Worm (Caenorhabditis elegans) whole organism, L4 larva: ENCODE measurements around the gene sru-22.

Source experiments
- F37D6.2 ChIP-seq: sonication (generic microtip); optimal IDR thresholded peaks from 2 replicates; lab custom pipeline; 2016; ENCODE audit warnings: mild to moderate bottlenecking, missing genetic modification characterization, missing compliant biosample characterization
- F44E2.7 ChIP-seq: fragments of 200-800 bp; sonication (Bioruptor generic); IDR thresholded peaks from 2 replicates; pipeline ENCODE4 v2.1.2; 2022; ENCODE audit warnings: missing genetic modification characterization, missing compliant biosample characterization
- F49E8.2 ChIP-seq: sonication (generic microtip); optimal IDR thresholded peaks from 2 replicates; lab custom pipeline; 2016; ENCODE audit warnings: missing compliant biosample characterization, mild to moderate bottlenecking, missing genetic modification characterization, borderline replicate concordance
- R02D3.7 ChIP-seq: fragments of 150-350 bp; sonication (generic microtip); optimal IDR thresholded peaks from 3 replicates; lab custom pipeline; 2014; ENCODE audit warnings: missing biosample characterization, missing genetic modification characterization
- Y105C5A.15 ChIP-seq: fragments of 200-800 bp; sonication (Bioruptor generic); IDR thresholded peaks from 2 replicates; pipeline ENCODE4 v1.3.6; 2022; ENCODE audit warnings: missing genetic modification characterization, missing compliant biosample characterization
- ZK337.2 ChIP-seq: fragments of 200-800 bp; sonication (Bioruptor generic); IDR thresholded peaks from 2 replicates; pipeline ENCODE4 v1.3.6; 2022; ENCODE audit warnings: missing genetic modification reagents, missing genetic modification characterization, missing compliant biosample characterization
- ZK546.5 ChIP-seq, 2 experiments: sonication (generic microtip); optimal IDR thresholded peaks; 2 replicates each; lab custom pipeline; 2017; ENCODE audit warnings: missing biosample characterization in 2 of 2, missing genetic modification characterization in 2 of 2
- aha-1 ChIP-seq: fragments of 150-350 bp; peaks from one replicate; lab custom pipeline; 2014; ENCODE audit warnings: missing biosample characterization, missing genetic modification characterization
- ama-1 ChIP-seq: fragments of 150-350 bp; optimal IDR thresholded peaks from 2 replicates; lab custom pipeline; 2014; ENCODE audit warnings: inconsistent platforms, mixed read lengths
- arid-1 ChIP-seq: fragments of 200-800 bp; sonication (Bioruptor generic); conservative IDR thresholded peaks from 2 replicates; pipeline ENCODE4 v1.3.6; 2022; ENCODE audit warnings: missing genetic modification reagents, missing genetic modification characterization, missing compliant biosample characterization
- attf-4 ChIP-seq: sonication (generic microtip); optimal IDR thresholded peaks from 3 replicates; lab custom pipeline; 2017; ENCODE audit warnings: missing biosample characterization, missing genetic modification characterization
- ceh-82 ChIP-seq: sonication (generic microtip); optimal IDR thresholded peaks from 2 replicates; lab custom pipeline; 2017; ENCODE audit warnings: missing biosample characterization, missing genetic modification characterization
- ctbp-1 ChIP-seq: fragments of 200-800 bp; sonication (Bioruptor generic); IDR thresholded peaks from 2 replicates; pipeline ENCODE4 v1.3.6; 2022; ENCODE audit warnings: missing genetic modification reagents, missing genetic modification characterization, missing compliant biosample characterization
- daf-16 ChIP-seq, 3 experiments: sonication (generic microtip); optimal IDR thresholded peaks; 2 replicates each; lab custom pipeline; 2016 to 2017; ENCODE audit warnings: missing genetic modification characterization in 3 of 3, missing genetic modification reagents in 3 of 3, mild to moderate bottlenecking in 2 of 3, missing compliant biosample characterization in 2 of 3, missing biosample characterization in 1 of 3, moderate library complexity in 1 of 3
- daf-19 ChIP-seq: fragments of 200-800 bp; sonication (Bioruptor generic); conservative IDR thresholded peaks from 2 replicates; pipeline ENCODE4 v1.3.6; 2022; ENCODE audit warnings: missing genetic modification characterization, missing compliant biosample characterization
- daf-8 ChIP-seq: fragments of 200-800 bp; sonication (Bioruptor generic); IDR thresholded peaks from 2 replicates; pipeline ENCODE4 v1.3.6; 2022; ENCODE audit warnings: missing genetic modification characterization, missing compliant biosample characterization
- dmd-8 ChIP-seq: fragments of 200-800 bp; sonication (Bioruptor generic); IDR thresholded peaks from 2 replicates; pipeline ENCODE4 v1.3.6; 2022; ENCODE audit warnings: missing genetic modification characterization, missing compliant biosample characterization
- dpl-1 ChIP-seq: fragments of 150-350 bp; optimal IDR thresholded peaks from 2 replicates; lab custom pipeline; 2014; ENCODE audit warnings: missing biosample characterization, missing genetic modification reagents, missing genetic modification characterization
- dve-1 ChIP-seq: sonication (generic microtip); optimal IDR thresholded peaks from 2 replicates; lab custom pipeline; 2017; ENCODE audit warnings: antibody characterized with exemption, mild to moderate bottlenecking, missing genetic modification characterization, missing compliant biosample characterization; ENCODE audit not compliant: insufficient read depth
- egl-43 ChIP-seq: fragments of 200-800 bp; sonication (Bioruptor generic); IDR thresholded peaks from 2 replicates; pipeline ENCODE4 v1.3.6; 2022; ENCODE audit warnings: missing genetic modification reagents, missing genetic modification characterization, missing compliant biosample characterization
- hif-1 ChIP-seq, 2 experiments: sonication (generic microtip); optimal IDR thresholded peaks; 2 replicates each; lab custom pipeline; 2016 to 2017; ENCODE audit warnings: missing compliant biosample characterization in 2 of 2, missing genetic modification characterization in 2 of 2, missing genetic modification reagents in 2 of 2, missing genotype in 2 of 2, mild to moderate bottlenecking in 1 of 2
- hlh-11 ChIP-seq: fragments of 200-800 bp; sonication (Bioruptor generic); optimal IDR thresholded peaks from 2 replicates; lab custom pipeline; 2018; ENCODE audit warnings: mild to moderate bottlenecking, missing genetic modification characterization, missing compliant biosample characterization
- hmg-1.1 ChIP-seq: fragments of 200-800 bp; sonication (Bioruptor generic); IDR thresholded peaks from 2 replicates; pipeline ENCODE4 v1.3.6; 2022; ENCODE audit warnings: missing genetic modification reagents, missing genetic modification characterization, missing compliant biosample characterization
- lin-29 ChIP-seq: fragments of 200-800 bp; sonication (Bioruptor generic); IDR thresholded peaks from 2 replicates; pipeline ENCODE4 v1.3.6; 2022; ENCODE audit warnings: missing genetic modification reagents, missing genetic modification characterization, missing compliant biosample characterization
- lin-38 ChIP-seq: fragments of 200-800 bp; sonication (Bioruptor generic); IDR thresholded peaks from 2 replicates; pipeline ENCODE4 v1.3.6; 2022; ENCODE audit warnings: missing genetic modification reagents, missing genetic modification characterization, missing compliant biosample characterization
- lin-39 ChIP-seq: fragments of 150-350 bp; optimal IDR thresholded peaks from 2 replicates; lab custom pipeline; 2014; ENCODE audit warnings: missing biosample characterization, missing genetic modification reagents, missing genetic modification characterization
- madf-9 ChIP-seq: fragments of 200-800 bp; sonication (Bioruptor generic); conservative IDR thresholded peaks from 2 replicates; pipeline ENCODE4 v1.3.6; 2022; ENCODE audit warnings: missing genetic modification reagents, missing genetic modification characterization, missing compliant biosample characterization
- mep-1 ChIP-seq: fragments of 150-350 bp; sonication (generic microtip); optimal IDR thresholded peaks from 3 replicates; lab custom pipeline; 2014; ENCODE audit warnings: missing biosample characterization, missing genetic modification characterization
- mes-2 ChIP-seq: sonication (generic microtip); optimal IDR thresholded peaks from 2 replicates; lab custom pipeline; 2016; ENCODE audit warnings: missing genotype, mild to moderate bottlenecking, missing genetic modification characterization, missing compliant biosample characterization; ENCODE audit not compliant: poor library complexity, severe bottlenecking
- nhr-10 ChIP-seq: fragments of 150-350 bp; optimal IDR thresholded peaks from 2 replicates; lab custom pipeline; 2014; ENCODE audit warnings: missing biosample characterization, missing genetic modification characterization
- nhr-11 ChIP-seq: fragments of 150-350 bp; optimal IDR thresholded peaks from 2 replicates; lab custom pipeline; 2014; ENCODE audit warnings: missing biosample characterization, missing genetic modification characterization
- nhr-111 ChIP-seq: fragments of 200-800 bp; sonication (Bioruptor generic); optimal IDR thresholded peaks from 2 replicates; lab custom pipeline; 2018; ENCODE audit warnings: mild to moderate bottlenecking, missing genetic modification characterization, missing compliant biosample characterization
- nhr-25 ChIP-seq: sonication (generic microtip); optimal IDR thresholded peaks from 2 replicates; lab custom pipeline; 2017; ENCODE audit warnings: missing genetic modification characterization, mild to moderate bottlenecking, missing compliant biosample characterization, antibody characterized with exemption, moderate library complexity, borderline replicate concordance; ENCODE audit not compliant: insufficient read depth
- nhr-42 ChIP-seq: fragments of 200-800 bp; sonication (Bioruptor generic); IDR thresholded peaks from 2 replicates; pipeline ENCODE4 v1.3.6; 2022; ENCODE audit warnings: missing genetic modification characterization, missing compliant biosample characterization
- nhr-48 ChIP-seq: sonication (generic microtip); optimal IDR thresholded peaks from 2 replicates; lab custom pipeline; 2016; ENCODE audit warnings: mild to moderate bottlenecking, missing genetic modification characterization, missing compliant biosample characterization
- nhr-76 ChIP-seq: fragments of 150-350 bp; optimal IDR thresholded peaks from 2 replicates; lab custom pipeline; 2014; ENCODE audit warnings: missing biosample characterization, missing genetic modification characterization
- pha-4 ChIP-seq, 2 experiments: fragments of 150-350 bp in 1 of 2; fragments of 200-800 bp in 1 of 2; sonication (Bioruptor generic) in 1 of 2; IDR thresholded peaks in 1 of 2; optimal IDR thresholded peaks in 1 of 2; 2 replicates each; pipeline versions ENCODE4 v1.3.6 to Lab custom; 2014 to 2022; ENCODE audit warnings: missing genetic modification characterization in 2 of 2, missing genetic modification reagents in 2 of 2, missing biosample characterization in 1 of 2, missing compliant biosample characterization in 1 of 2
- pqm-1 ChIP-seq: sonication (generic microtip); optimal IDR thresholded peaks from 2 replicates; lab custom pipeline; 2017; ENCODE audit warnings: missing biosample characterization, missing genetic modification characterization
- sdz-12 ChIP-seq: fragments of 200-800 bp; sonication (Bioruptor generic); optimal IDR thresholded peaks from 2 replicates; lab custom pipeline; 2018; ENCODE audit warnings: mild to moderate bottlenecking, missing genetic modification characterization, missing compliant biosample characterization
- tag-97 ChIP-seq: fragments of 200-800 bp; sonication (Bioruptor generic); IDR thresholded peaks from 2 replicates; pipeline ENCODE4 v1.3.6; 2022; ENCODE audit warnings: missing genetic modification characterization, missing compliant biosample characterization
- tra-1 ChIP-seq: fragments of 200-800 bp; sonication (Bioruptor generic); IDR thresholded peaks from 2 replicates; pipeline ENCODE4 v1.3.6; 2022; ENCODE audit warnings: missing genetic modification reagents, missing genetic modification characterization, missing compliant biosample characterization
- unc-130 ChIP-seq: sonication (generic microtip); optimal IDR thresholded peaks from 2 replicates; lab custom pipeline; 2016; ENCODE audit warnings: missing genetic modification reagents, missing genetic modification characterization, missing compliant biosample characterization
- unc-62 ChIP-seq, 3 experiments: fragments of 150-350 bp in 1 of 3; sonication (generic microtip); optimal IDR thresholded peaks in 2 of 3; peaks in 1 of 3; 1 replicate in 1 of 3; 2 replicates in 2 of 3; lab custom pipeline; 2014 to 2017; ENCODE audit warnings: missing biosample characterization in 3 of 3, missing genetic modification characterization in 3 of 3, missing genetic modification reagents in 3 of 3, missing genotype in 1 of 3
- ztf-11 ChIP-seq: fragments of 150-350 bp; optimal IDR thresholded peaks from 2 replicates; lab custom pipeline; 2014; ENCODE audit warnings: missing biosample characterization, missing genetic modification characterization

Gene sru-22

DNA sequence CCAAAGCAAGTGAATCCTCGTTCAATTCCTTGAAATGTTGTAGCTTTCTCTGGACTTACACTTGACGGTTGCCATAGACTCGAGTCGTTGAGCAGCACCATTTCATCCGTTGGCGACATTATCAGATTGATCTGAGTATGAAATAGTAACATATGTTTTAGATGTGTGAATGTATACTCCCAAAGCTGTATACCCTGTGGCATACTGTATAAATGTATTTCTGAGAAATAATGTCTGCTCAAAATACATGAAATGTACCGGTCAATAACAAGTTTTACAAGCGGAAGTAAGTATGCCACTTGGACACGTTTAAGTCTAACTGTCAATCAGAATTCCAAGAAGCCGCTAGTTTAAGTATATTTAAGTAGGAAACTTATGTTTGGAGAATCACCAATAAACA, 34.8 kb upstream of the sru-22 start, which contains the start of gene str-233:
str-233 (minus strand) TSS at position 101 of the 400 bp plus-strand sequence.
- TF ChIP-seq nhr-10, result no peak
- no peak for TF ChIP-seq lin-39
- TF ChIP-seq nhr-42 (GFP tag; lab: Robert Waterston, UW), result no peak
- no peak for TF ChIP-seq dpl-1
- TF ChIP-seq unc-62 (GFP tag; optimal IDR thresholded peaks at IDR 0.05 in 1 of 2; lab: Kevin White, UChicago), result no peak
- no peak for TF ChIP-seq unc-62 (tag; optimal IDR thresholded peaks at IDR 0.05; lab: Kevin White, UChicago)
- no peak for TF ChIP-seq ama-1 (lab: Kevin White, UChicago)
- no peak for TF ChIP-seq ZK337.2

DNA sequence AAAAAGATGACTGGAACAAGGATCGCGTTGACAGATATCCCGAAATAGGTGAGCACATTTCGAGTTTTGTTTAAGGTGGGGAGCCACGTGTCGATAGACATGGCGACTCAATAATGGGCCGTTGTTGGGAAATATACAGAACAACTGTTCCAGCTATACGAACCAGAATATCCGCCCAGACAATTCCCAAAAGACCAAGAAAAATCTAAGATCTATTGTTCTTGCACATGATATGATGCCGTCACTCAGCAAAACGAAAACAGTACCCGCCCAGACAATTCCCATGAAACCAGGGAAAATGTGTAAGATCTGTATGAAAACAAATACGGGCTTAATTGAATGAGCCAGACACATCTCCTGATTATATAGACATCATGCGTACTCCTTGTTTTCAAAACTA, 32.8 kb upstream of the sru-22 start, which contains the start of gene str-231:
str-231 (minus strand) TSS at position 101 of the 400 bp plus-strand sequence.
- TF ChIP-seq tra-1 (no peak), madf-9 (no peak), pqm-1 (tag; lab: Kevin White, UChicago) (no peak), dpl-1 (no peak), nhr-111 (GFP tag; lab: Kevin White, UChicago) (no peak), ZK546.5 (tag; optimal IDR thresholded peaks at IDR 0.05; lab: Kevin White, UChicago) (no peak), unc-130 (GFP tag; lab: Kevin White, UChicago) (no peak), dmd-8 (GFP tag; lab: Robert Waterston, UW) (no peak), mes-2 (tag; lab: Kevin White, UChicago) (no peak), lin-38 (no peak), Y105C5A.15 (GFP tag; lab: Robert Waterston, UW) (no peak), daf-8 (GFP tag; lab: Robert Waterston, UW) (no peak), nhr-11 (no peak), hif-1 (tag; optimal IDR thresholded peaks at IDR 0.05; lab: Kevin White, UChicago) (no peak), F44E2.7 (no peak), F49E8.2 (tag; lab: Kevin White, UChicago) (no peak), dve-1 (tag; lab: Kevin White, UChicago) (no peak)

DNA sequence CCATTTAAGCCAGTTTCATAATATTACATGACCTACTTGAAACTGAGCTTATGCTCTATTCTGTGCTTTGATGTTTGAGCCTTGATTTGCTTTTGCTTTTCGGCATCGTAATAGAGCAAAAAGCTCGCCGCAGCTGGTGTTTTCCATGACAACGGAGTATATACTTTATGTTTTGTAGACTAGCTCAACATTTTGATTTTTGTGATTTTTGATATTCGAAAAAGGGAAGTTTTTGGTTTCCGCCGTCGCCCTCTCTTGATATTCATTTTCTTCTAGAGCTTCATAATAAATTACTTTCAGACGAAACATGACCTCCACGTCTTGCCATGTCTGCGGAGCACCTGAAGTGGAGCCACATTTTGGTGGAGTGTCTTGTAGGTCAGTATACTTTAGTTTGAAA, 27.6 kb upstream of the sru-22 start, which contains the start of gene nhr-63:
nhr-63 (plus strand) TSS at position 301 of the 400 bp plus-strand sequence.
- no peak for TF ChIP-seq nhr-76 (tag; lab: Kevin White, UChicago)

DNA sequence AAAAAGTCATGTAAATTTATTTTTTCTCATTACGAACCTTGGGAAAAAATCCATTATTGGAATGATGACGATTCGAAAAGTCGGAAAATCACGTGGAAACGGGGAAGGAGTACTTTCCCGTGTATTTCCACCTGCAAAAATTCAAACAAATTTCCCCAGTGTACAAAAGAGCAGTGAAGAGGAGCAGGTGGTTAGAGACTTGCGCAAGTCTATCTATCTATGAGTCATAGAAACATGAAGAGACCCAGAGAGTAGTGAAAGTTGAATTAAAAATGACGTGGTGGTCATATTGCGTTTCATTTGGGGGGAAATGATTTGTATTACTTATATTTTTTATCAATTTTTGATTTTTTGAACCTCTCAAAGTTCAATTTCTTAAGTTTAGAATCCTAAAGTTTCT, 25.7 kb upstream of the sru-22 start, which contains the start of gene nhr-50:
nhr-50 (minus strand) TSS at position 199 of the 400 bp plus-strand sequence.
- TF ChIP-seq hmg-1.1 (no peak), pha-4 (GFP tag; IDR thresholded peaks at IDR 0.05; lab: Robert Waterston, UW) (no peak), pha-4 (tag; optimal IDR thresholded peaks at IDR 0.05; lab: Kevin White, UChicago) (peak; percentile 86), lin-29 (GFP tag; lab: Robert Waterston, UW) (no peak), daf-19 (GFP tag; lab: Robert Waterston, UW) (0 out of 2 replicates have a peak, but pooled peaks have one; percentile 51), mep-1 (tag; lab: Kevin White, UChicago) (no peak), arid-1 (GFP tag; lab: Robert Waterston, UW) (0 out of 2 replicates have a peak, but pooled peaks have one; percentile 8), unc-62 (GFP tag; optimal IDR thresholded peaks at IDR 0.05 in 1 of 2; lab: Kevin White, UChicago) (peak in 1 of 2 experiments; percentile 1), unc-62 (tag; optimal IDR thresholded peaks at IDR 0.05; lab: Kevin White, UChicago) (no peak), aha-1 (tag; lab: Kevin White, UChicago) (peak; percentile 39), hlh-11 (tag; lab: Kevin White, UChicago) (no peak), ZK337.2 (no peak), R02D3.7 (tag; lab: Kevin White, UChicago) (no peak), nhr-25 (tag; lab: Kevin White, UChicago) (no peak), ctbp-1 (GFP tag; lab: Robert Waterston, UW) (no peak), tag-97 (GFP tag; lab: Robert Waterston, UW) (no peak), egl-43 (GFP tag; lab: Robert Waterston, UW) (no peak), ceh-82 (tag; lab: Kevin White, UChicago) (no peak), attf-4 (tag; lab: Kevin White, UChicago) (no peak), daf-16 (GFP tag; optimal IDR thresholded peaks at IDR 0.05; lab: Kevin White, UChicago) (no peak), daf-16 (tag; optimal IDR thresholded peaks at IDR 0.05; lab: Kevin White, UChicago) (no peak), ztf-11 (tag; lab: Kevin White, UChicago) (no peak), nhr-10 (no peak), sdz-12 (no peak), F37D6.2 (tag; lab: Kevin White, UChicago) (no peak), dve-1 (tag; lab: Kevin White, UChicago) (peak; percentile 85), nhr-48 (tag; lab: Kevin White, UChicago) (peak; percentile 44)
